Worm (Caenorhabditis elegans): ENCODE data around the gene K03H6.4.

- no peak for TF ChIP-seq hmg-4 (GFP tag; optimal IDR thresholded peaks at IDR 0.05)
- TF ChIP-seq F13C5.2 (tag; optimal IDR thresholded peaks at IDR 0.05): no peak
Measured at ce11 chrIV:1521224-1521623, at the start of gene K03H6.4.
